Worm (Caenorhabditis elegans) whole organism, midembryonic: Measurements from ENCODE around the gene mltn-8.

Source experiments
- T22C8.4 ChIP-seq: fragments of 200-800 bp; sonication (Bioruptor generic); IDR thresholded peaks from 2 replicates; pipeline ENCODE4 v1.3.6; 2022; ENCODE audit warnings: missing genetic modification characterization, missing compliant biosample characterization
- cog-1 ChIP-seq: sonication (generic microtip); optimal IDR thresholded peaks from 2 replicates; lab custom pipeline; 2016; ENCODE audit warnings: missing genetic modification characterization, missing compliant biosample characterization
- flt-1 ChIP-seq: fragments of 200-800 bp; sonication (Bioruptor generic); IDR thresholded peaks from 2 replicates; pipeline ENCODE4 v1.3.6; 2022; ENCODE audit warnings: missing genetic modification characterization, missing compliant biosample characterization
- klf-2 ChIP-seq: fragments of 200-800 bp; sonication (Bioruptor generic); conservative IDR thresholded peaks from 2 replicates; pipeline ENCODE4 v1.3.6; 2022; ENCODE audit warnings: missing genetic modification reagents, missing genetic modification characterization, missing compliant biosample characterization
- med-1 ChIP-seq: sonication (generic microtip); optimal IDR thresholded peaks from 2 replicates; lab custom pipeline; 2017; ENCODE audit warnings: missing genetic modification characterization, mild to moderate bottlenecking, missing compliant biosample characterization, antibody characterized with exemption, missing genetic modification reagents; ENCODE audit not compliant: insufficient read depth
- ref-1 ChIP-seq: fragments of 200-800 bp; sonication (Bioruptor generic); conservative IDR thresholded peaks from 2 replicates; pipeline ENCODE4 v1.3.6; 2022; ENCODE audit warnings: missing genetic modification reagents, missing genetic modification characterization, missing compliant biosample characterization
- tab-1 ChIP-seq: fragments of 200-800 bp; sonication (Bioruptor generic); IDR thresholded peaks from 2 replicates; pipeline ENCODE4 v1.3.6; 2022; ENCODE audit warnings: missing genetic modification characterization, missing compliant biosample characterization
- ztf-23 ChIP-seq: fragments of 200-800 bp; sonication (Bioruptor generic); IDR thresholded peaks from 2 replicates; pipeline ENCODE4 v1.3.6; 2022; ENCODE audit warnings: missing genetic modification reagents, missing genetic modification characterization, missing compliant biosample characterization
- ztf-29 ChIP-seq: fragments of 200-800 bp; sonication (Bioruptor generic); IDR thresholded peaks from 2 replicates; pipeline ENCODE4 v1.3.6; 2022; ENCODE audit warnings: missing genetic modification reagents, missing genetic modification characterization, missing compliant biosample characterization

Gene mltn-8

ce11 chrV:399721-400120 is 19.6 kb upstream of the mltn-8 start, which contains the start of gene scl-27:
Gene scl-27 (plus strand): TSS chrV:400021.
- TF ChIP-seq klf-2 (no peak), cog-1 (no peak), med-1 (GFP tag; lab: Kevin White, UChicago) (no peak), T22C8.4 (GFP tag; lab: Robert Waterston, UW) (no peak), flt-1 (GFP tag; lab: Robert Waterston, UW) (no peak), tab-1 (no peak), ztf-29 (no peak), ztf-23 (GFP tag; lab: Robert Waterston, UW) (no peak), ref-1 (GFP tag; lab: Robert Waterston, UW) (no peak)

- no peak for TF ChIP-seq ztf-29
- no peak for TF ChIP-seq cog-1
These were observed 16.2 kb upstream of the mltn-8 start, which contains the start of gene nhr-253 for ce11 chrV:396309-396708. Gene nhr-253 (plus strand): TSS chrV:396593.

- no peak for TF ChIP-seq flt-1 (GFP tag; lab: Robert Waterston, UW)
- TF ChIP-seq med-1 (GFP tag; lab: Kevin White, UChicago): no peak
- no peak for TF ChIP-seq ztf-23 (GFP tag; lab: Robert Waterston, UW)
- no peak for TF ChIP-seq T22C8.4 (GFP tag; lab: Robert Waterston, UW)
- TF ChIP-seq klf-2: no peak
- TF ChIP-seq cog-1: no peak
- no peak for TF ChIP-seq tab-1
- TF ChIP-seq ztf-29: no peak
- no peak for TF ChIP-seq ref-1 (GFP tag; lab: Robert Waterston, UW)
These were observed 12.2 kb upstream of the mltn-8 start, which contains the start of gene nhr-254 for ce11 chrV:392199-392678. Gene nhr-254 (plus strand): TSS chrV:392628.

ce11 chrV:388397-388796 is 8.3 kb upstream of the mltn-8 start, which contains the start of gene ZK6.6:
Gene ZK6.6 (plus strand): TSS chrV:388697.
- TF ChIP-seq klf-2 (no peak), T22C8.4 (GFP tag; lab: Robert Waterston, UW) (no peak)

- TF ChIP-seq ztf-29 (no peak), flt-1 (GFP tag; lab: Robert Waterston, UW) (no peak), klf-2 (no peak), ref-1 (GFP tag; lab: Robert Waterston, UW) (no peak), ztf-23 (GFP tag; lab: Robert Waterston, UW) (no peak), cog-1 (no peak), med-1 (GFP tag; lab: Kevin White, UChicago) (no peak), T22C8.4 (GFP tag; lab: Robert Waterston, UW) (no peak), tab-1 (no peak)
These were observed 5.4 kb upstream of the mltn-8 start, which contains the start of gene lipl-5 for ce11 chrV:385488-385887. Gene lipl-5 (plus strand): TSS chrV:385746.

- TF ChIP-seq flt-1 (GFP tag; lab: Robert Waterston, UW): no peak
- TF ChIP-seq T22C8.4 (GFP tag; lab: Robert Waterston, UW): no peak
- no peak for TF ChIP-seq ztf-23 (GFP tag; lab: Robert Waterston, UW)
- TF ChIP-seq tab-1: no peak
- TF ChIP-seq cog-1: no peak
- no peak for TF ChIP-seq klf-2
- TF ChIP-seq med-1 (GFP tag; lab: Kevin White, UChicago): no peak
- TF ChIP-seq ztf-29: no peak
- no peak for TF ChIP-seq ref-1 (GFP tag; lab: Robert Waterston, UW)
These were observed 4.4 kb upstream of the mltn-8 start for ce11 chrV:384511-384910.

- TF ChIP-seq ztf-23 (GFP tag; lab: Robert Waterston, UW): no peak
- no peak for TF ChIP-seq cog-1
- TF ChIP-seq tab-1: no peak
- TF ChIP-seq ztf-29: no peak
- no peak for TF ChIP-seq med-1 (GFP tag; lab: Kevin White, UChicago)
- TF ChIP-seq klf-2: no peak
- TF ChIP-seq ref-1 (GFP tag; lab: Robert Waterston, UW): no peak
- no peak for TF ChIP-seq T22C8.4 (GFP tag; lab: Robert Waterston, UW)
- TF ChIP-seq flt-1 (GFP tag; lab: Robert Waterston, UW): no peak
These were observed 1.3 kb upstream of the mltn-8 start, which contains the start of gene ZK6.8 for ce11 chrV:381227-381950. Gene ZK6.8 (plus strand): TSS chrV:381908.

- TF ChIP-seq ztf-23 (GFP tag; lab: Robert Waterston, UW): no peak
- TF ChIP-seq med-1 (GFP tag; lab: Kevin White, UChicago): no peak
- TF ChIP-seq cog-1: no peak
- TF ChIP-seq klf-2: no peak
- no peak for TF ChIP-seq ztf-29
- TF ChIP-seq ref-1 (GFP tag; lab: Robert Waterston, UW): no peak
- TF ChIP-seq T22C8.4 (GFP tag; lab: Robert Waterston, UW): no peak
- no peak for TF ChIP-seq flt-1 (GFP tag; lab: Robert Waterston, UW)
- no peak for TF ChIP-seq tab-1
These were observed 1.9 kb downstream of the mltn-8 start for ce11 chrV:378231-378630.

ce11 chrV:376790-377189 is 3.3 kb downstream of the mltn-8 start:
- no peak for TF ChIP-seq cog-1
- no peak for TF ChIP-seq flt-1 (GFP tag; lab: Robert Waterston, UW)
- no peak for TF ChIP-seq klf-2
- no peak for TF ChIP-seq tab-1
- no peak for TF ChIP-seq T22C8.4 (GFP tag; lab: Robert Waterston, UW)
- TF ChIP-seq ztf-23 (GFP tag; lab: Robert Waterston, UW): no peak
- no peak for TF ChIP-seq med-1 (GFP tag; lab: Kevin White, UChicago)
- no peak for TF ChIP-seq ref-1 (GFP tag; lab: Robert Waterston, UW)
- no peak for TF ChIP-seq ztf-29

ce11 chrV:373192-373591 is 6.9 kb downstream of the mltn-8 start:
- TF ChIP-seq ztf-29 (no peak), flt-1 (GFP tag; lab: Robert Waterston, UW) (0 out of 2 replicates have a peak, but pooled peaks have one; percentile 31), tab-1 (no peak)
